Fruit fly (Drosophila melanogaster): ENCODE results near the gene CG42729.
A peak's percentile ranks its signal among the peaks of the same experiment; 100 is the strongest.

CG42729 gene

DNA sequence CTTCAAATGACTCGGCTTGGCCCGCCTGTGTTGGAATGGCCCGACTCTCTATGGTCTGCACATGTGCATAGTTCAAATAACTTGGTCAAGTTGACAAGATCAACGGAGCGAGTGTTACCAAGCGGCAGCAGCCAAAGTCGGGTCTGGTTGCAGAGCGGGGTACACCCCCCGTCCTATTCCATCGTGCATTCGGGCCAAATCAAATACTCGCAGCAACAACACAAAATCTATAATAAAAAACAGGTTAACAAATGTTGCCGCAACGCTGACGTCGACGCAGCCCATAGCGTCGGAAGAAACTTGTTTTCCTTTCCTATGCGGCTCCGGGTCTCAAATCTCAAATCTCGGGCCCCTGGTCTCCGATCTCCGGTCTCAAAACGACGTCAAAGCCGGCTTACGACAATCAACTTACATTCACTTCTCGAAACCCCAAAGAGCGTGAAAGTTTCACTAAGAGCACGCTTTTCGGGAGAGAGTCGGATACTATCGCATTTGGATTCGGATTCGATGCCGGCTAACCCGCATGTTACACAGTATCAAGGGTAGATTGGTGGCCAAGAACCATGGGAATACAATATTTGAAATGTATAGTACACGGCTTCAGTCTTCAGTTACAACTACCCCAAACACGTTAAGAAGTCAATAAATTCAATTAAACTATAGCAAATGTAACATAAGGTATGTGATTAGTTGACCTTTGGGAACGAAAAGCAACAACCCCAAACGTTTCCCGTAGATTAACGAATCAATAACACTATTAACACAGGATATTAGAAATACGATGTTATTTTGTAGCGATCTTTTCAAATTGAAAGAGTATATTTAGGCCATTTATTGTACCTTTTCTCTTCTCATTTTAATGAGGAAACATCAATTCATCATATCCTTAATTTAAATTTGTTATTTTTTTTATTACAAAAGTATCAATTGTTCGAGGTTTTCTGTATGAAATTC, 7.2 kb upstream of the CG42729 start (continued):
- TF ChIP-seq unc-4 (GFP tag; IDR thresholded peaks at IDR 0.05; ENCODE audit: partially characterized antibody) (no peak), Nf-YB (GFP tag; optimal IDR thresholded peaks at IDR 0.05) (peak; percentile 62), nom (GFP tag; optimal IDR thresholded peaks at IDR 0.05) (no peak), HmgD (GFP tag; optimal IDR thresholded peaks at IDR 0.05) (no peak), bcd (GFP tag; optimal IDR thresholded peaks at IDR 0.05) (peak; percentile 72), trh (GFP tag; optimal IDR thresholded peaks at IDR 0.05) (no peak), en (GFP tag; optimal IDR thresholded peaks at IDR 0.05) (peak; percentile 18), dimm (GFP tag; IDR thresholded peaks at IDR 0.05) (no peak), CG13624 (GFP tag; optimal IDR thresholded peaks at IDR 0.05) (peak; percentile 59), CG12299 (tag; optimal IDR thresholded peaks at IDR 0.05) (no peak), Hr51 (GFP tag; optimal IDR thresholded peaks at IDR 0.05) (peak in 1 of 2 experiments; percentile 77), CG16863 (GFP tag; optimal IDR thresholded peaks at IDR 0.05) (peak; percentile 62), CG18262 (tag; optimal IDR thresholded peaks at IDR 0.05) (peak; percentile 85), fd64A (GFP tag; optimal IDR thresholded peaks at IDR 0.05) (no peak), Nf-YC (tag; optimal IDR thresholded peaks at IDR 0.05) (peak; percentile 57), CG31365 (tag; optimal IDR thresholded peaks at IDR 0.05) (no peak), CG6689 (GFP tag; IDR thresholded peaks at IDR 0.05) (peak; percentile 42; the same call in 1 of the 2 replicates), h (optimal IDR thresholded peaks at IDR 0.05) (no peak), CG8388 (GFP tag; optimal IDR thresholded peaks at IDR 0.05) (peak; percentile 49), Atf3 (GFP tag; optimal IDR thresholded peaks at IDR 0.05) (peak; percentile 29), scrt (GFP tag; optimal IDR thresholded peaks at IDR 0.05) (peak; percentile 50), odd (GFP tag; optimal IDR thresholded peaks at IDR 0.05) (peak; percentile 67), slou (GFP tag; optimal IDR thresholded peaks at IDR 0.05) (peak; percentile 28), CG12219 (GFP tag; optimal IDR thresholded peaks at IDR 0.05) (peak; percentile 13), Bdp1 (GFP tag; optimal IDR thresholded peaks at IDR 0.05) (peak; percentile 1), CG8924 (tag; optimal IDR thresholded peaks at IDR 0.05) (peak; percentile 66), Sry-δ (GFP tag; optimal IDR thresholded peaks at IDR 0.05) (no peak), Chrac-16 (GFP tag; optimal IDR thresholded peaks at IDR 0.05) (peak; percentile 53), CG4820 (GFP tag; optimal IDR thresholded peaks at IDR 0.05) (peak; percentile 40), zfh1 (GFP tag; IDR thresholded peaks at IDR 0.05) (0 out of 3 replicates have a peak, but pooled peaks have one; percentile 7), CG9609 (GFP tag; optimal IDR thresholded peaks at IDR 0.05) (peak; percentile 52), CG15601 (tag; optimal IDR thresholded peaks at IDR 0.05) (peak; percentile 42), sd (tag; optimal IDR thresholded peaks at IDR 0.05) (peak; percentile 95), ATbp (GFP tag; optimal IDR thresholded peaks at IDR 0.05) (peak; percentile 52), croc (GFP tag; conservative IDR thresholded peaks at IDR 0.05) (no peak), CG30431 (GFP tag; optimal IDR thresholded peaks at IDR 0.05) (peak; percentile 36), dmrt99B (tag; optimal IDR thresholded peaks at IDR 0.05) (peak; percentile 63), CG2889 (GFP tag; IDR thresholded peaks at IDR 0.05) (no peak), shn (GFP tag; optimal IDR thresholded peaks at IDR 0.05) (peak; percentile 48), sob (GFP tag; IDR thresholded peaks at IDR 0.05) (no peak), ind (GFP tag; optimal IDR thresholded peaks at IDR 0.05) (peak; percentile 68), CG11093 (GFP tag; IDR thresholded peaks at IDR 0.05) (0 out of 3 replicates have a peak, but pooled peaks have one; percentile 16), CG14710 (tag; optimal IDR thresholded peaks at IDR 0.05) (peak; percentile 65), toy (GFP tag; IDR thresholded peaks at IDR 0.05) (no peak), CG13775 (GFP tag; optimal IDR thresholded peaks at IDR 0.05) (peak; percentile 84), lmd (GFP tag; IDR thresholded peaks at IDR 0.05) (peak; percentile 58; the same call in 1 of the 2 replicates), phol (tag; optimal IDR thresholded peaks at IDR 0.05) (peak; percentile 66), CG17385 (GFP tag; optimal IDR thresholded peaks at IDR 0.05) (peak; percentile 75)

All from whole organism, embryonic.